Worm (Caenorhabditis elegans) whole organism, L3 larva: ENCODE results near the gene arrd-14.

Source experiments
- ZK546.5 ChIP-seq: sonication (generic microtip); optimal IDR thresholded peaks from 2 replicates; lab custom pipeline; 2017; ENCODE audit warnings: missing biosample characterization, missing genetic modification characterization
- aly-2 ChIP-seq: fragments of 150-350 bp; optimal IDR thresholded peaks from 2 replicates; lab custom pipeline; 2014; ENCODE audit warnings: missing biosample characterization, missing genetic modification characterization
- ceh-9 ChIP-seq: sonication (generic microtip); optimal IDR thresholded peaks from 2 replicates; lab custom pipeline; 2018; ENCODE audit warnings: missing biosample characterization, missing genetic modification characterization
- elt-1 ChIP-seq: fragments of 150-350 bp; optimal IDR thresholded peaks from 2 replicates; lab custom pipeline; 2014; ENCODE audit warnings: missing biosample characterization, missing genetic modification characterization
- fkh-2 ChIP-seq: fragments of 150-350 bp; optimal IDR thresholded peaks from 2 replicates; lab custom pipeline; 2014; ENCODE audit warnings: missing biosample characterization, missing genetic modification reagents, missing genetic modification characterization
- jun-1 ChIP-seq: fragments of 150-350 bp; optimal IDR thresholded peaks from 2 replicates; lab custom pipeline; 2014; ENCODE audit warnings: missing biosample characterization, missing genetic modification reagents, missing genetic modification characterization
- lin-15B ChIP-seq: fragments of 150-350 bp; optimal IDR thresholded peaks from 2 replicates; lab custom pipeline; 2014; ENCODE audit warnings: missing biosample characterization, missing genetic modification characterization
- nhr-23 ChIP-seq: fragments of 150-350 bp; optimal IDR thresholded peaks from 2 replicates; lab custom pipeline; 2014; ENCODE audit warnings: missing biosample characterization, missing genetic modification reagents, missing genetic modification characterization
- nhr-237 ChIP-seq: fragments of 150-350 bp; optimal IDR thresholded peaks from 2 replicates; lab custom pipeline; 2014; ENCODE audit warnings: missing biosample characterization, missing genetic modification characterization
- nhr-25 ChIP-seq: sonication (generic microtip); optimal IDR thresholded peaks from 2 replicates; lab custom pipeline; 2017; ENCODE audit warnings: missing biosample characterization, missing genetic modification characterization
- nhr-77 ChIP-seq: fragments of 150-350 bp; optimal IDR thresholded peaks from 2 replicates; lab custom pipeline; 2014; ENCODE audit warnings: missing biosample characterization, missing genetic modification characterization
- pqm-1 ChIP-seq: fragments of 150-350 bp; optimal IDR thresholded peaks from 2 replicates; lab custom pipeline; 2017; ENCODE audit warnings: missing biosample characterization, missing genetic modification characterization, inconsistent platforms
- ztf-11 ChIP-seq: fragments of 150-350 bp; optimal IDR thresholded peaks from 2 replicates; lab custom pipeline; 2014; ENCODE audit warnings: missing biosample characterization, missing genetic modification characterization

DNA sequence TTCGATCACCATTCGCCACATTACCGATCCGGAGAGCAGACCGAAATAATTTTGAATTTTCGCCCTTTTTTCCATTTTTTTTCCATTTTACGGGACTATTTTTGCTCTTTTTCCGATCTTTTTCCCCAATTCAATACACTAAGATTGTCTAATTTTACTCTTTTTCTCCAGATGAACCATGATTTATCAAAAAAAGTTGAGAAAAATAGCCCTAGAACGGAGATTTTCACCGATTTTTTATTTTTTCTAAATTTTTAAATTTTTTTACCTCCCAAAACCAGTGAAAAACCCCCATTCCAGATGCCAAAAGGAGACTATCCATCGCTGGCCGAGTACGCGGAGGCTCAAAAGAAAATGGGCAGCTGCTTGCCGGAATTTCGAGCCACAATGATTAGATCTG is 22.7 kb upstream of the arrd-14 start, which contains the start of gene Y54G9A.9:
- TF ChIP-seq ztf-11 (tag; lab: Kevin White, UChicago) (no peak), elt-1 (tag; lab: Kevin White, UChicago) (no peak), ZK546.5 (tag; lab: Kevin White, UChicago) (no peak), lin-15B (tag; lab: Kevin White, UChicago) (no peak), ceh-9 (tag; lab: Kevin White, UChicago) (no peak), jun-1 (tag; lab: Kevin White, UChicago) (no peak), fkh-2 (tag; lab: Kevin White, UChicago) (no peak), aly-2 (no peak), nhr-23 (tag; lab: Kevin White, UChicago) (no peak), nhr-77 (tag; lab: Kevin White, UChicago) (no peak), nhr-237 (tag; lab: Kevin White, UChicago) (no peak), pqm-1 (tag; lab: Kevin White, UChicago) (no peak), nhr-25 (tag; lab: Kevin White, UChicago) (no peak)
